Worm (Caenorhabditis elegans): ENCODE data around the gene Y47D7A.9.

DNA sequence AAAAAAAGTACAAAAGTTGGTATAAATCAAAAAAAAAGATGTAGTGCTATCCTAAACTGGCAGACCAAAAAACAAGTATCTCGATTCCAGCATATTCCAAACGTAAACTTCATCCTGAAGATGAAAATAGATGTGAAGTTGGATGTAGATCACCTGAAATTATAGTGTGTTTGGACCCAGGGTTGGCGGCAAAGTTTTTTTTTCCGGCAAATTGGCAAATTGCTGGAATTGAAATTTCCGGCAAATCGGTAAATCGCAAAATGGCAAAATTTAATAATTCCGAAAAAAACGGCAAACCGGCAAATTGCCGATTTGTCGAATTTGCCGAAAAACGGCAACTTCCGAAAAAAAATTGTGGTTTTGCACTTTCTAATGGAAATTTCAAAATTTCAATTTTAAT is 39.3 kb downstream of the Y47D7A.9 start, which contains the start of gene F13A2.2:
- TF ChIP-seq nhr-28 (tag; optimal IDR thresholded peaks at IDR 0.05) = no peak
- no peak for TF ChIP-seq lsy-2 (tag; optimal IDR thresholded peaks at IDR 0.05)
- TF ChIP-seq zip-8 (tag; optimal IDR thresholded peaks at IDR 0.05) = no peak
- no peak for TF ChIP-seq sptf-1 (tag; optimal IDR thresholded peaks at IDR 0.05)
- TF ChIP-seq nhr-237 (tag; optimal IDR thresholded peaks at IDR 0.05) = no peak

All from whole organism, mixed stage, embryonic.